Worm (Caenorhabditis elegans) whole organism, young adult: ENCODE data around the gene xpo-3.

Experiments used
- B0336.3 ChIP-seq: fragments of 200-800 bp; sonication (Bioruptor generic); IDR thresholded peaks from 2 replicates; pipeline ENCODE4 v1.3.6; 2022; ENCODE audit warnings: missing genetic modification characterization, missing compliant biosample characterization
- F10E7.11 ChIP-seq: sonication (generic microtip); optimal IDR thresholded peaks from 2 replicates; lab custom pipeline; 2017; ENCODE audit warnings: mild to moderate bottlenecking, missing genetic modification characterization, moderate library complexity, missing compliant biosample characterization
- F37B4.10 ChIP-seq: fragments of 200-800 bp; sonication (Bioruptor generic); IDR thresholded peaks from 2 replicates; pipeline ENCODE4 v1.3.6; 2022; ENCODE audit warnings: missing genetic modification characterization, missing compliant biosample characterization
- F55B11.4 ChIP-seq: sonication (generic microtip); optimal IDR thresholded peaks from 2 replicates; lab custom pipeline; 2016; ENCODE audit warnings: missing compliant biosample characterization, missing genetic modification characterization, borderline replicate concordance; ENCODE audit not compliant: insufficient read depth
- T07F8.4 ChIP-seq: sonication (generic microtip); optimal IDR thresholded peaks from 2 replicates; lab custom pipeline; 2016; ENCODE audit warnings: mild to moderate bottlenecking, missing genetic modification characterization, moderate library complexity, missing compliant biosample characterization
- Y67H2A.10 ChIP-seq: fragments of 200-800 bp; sonication (Bioruptor generic); conservative IDR thresholded peaks from 2 replicates; pipeline ENCODE4 v1.3.6; 2022; ENCODE audit warnings: missing genetic modification reagents, missing genetic modification characterization, missing compliant biosample characterization
- Y79H2A.3 ChIP-seq: fragments of 200-800 bp; sonication (Bioruptor generic); conservative IDR thresholded peaks from 2 replicates; pipeline ENCODE4 v1.3.6; 2022; ENCODE audit warnings: missing genetic modification reagents, missing genetic modification characterization, missing compliant biosample characterization
- aptf-2 ChIP-seq: fragments of 200-800 bp; sonication (Bioruptor generic); conservative IDR thresholded peaks from 2 replicates; pipeline ENCODE4 v1.3.6; 2022; ENCODE audit warnings: missing genetic modification reagents, missing genetic modification characterization, missing compliant biosample characterization
- attf-3 ChIP-seq: fragments of 200-800 bp; sonication (Bioruptor generic); conservative IDR thresholded peaks from 2 replicates; pipeline ENCODE4 v1.3.6; 2022; ENCODE audit warnings: missing genetic modification reagents, missing genetic modification characterization, missing compliant biosample characterization
- attf-5 ChIP-seq: fragments of 200-800 bp; sonication (Bioruptor generic); optimal IDR thresholded peaks from 2 replicates; lab custom pipeline; 2018; ENCODE audit warnings: mild to moderate bottlenecking, missing genetic modification characterization, missing compliant biosample characterization
- attf-6 ChIP-seq: fragments of 200-800 bp; sonication (Bioruptor generic); IDR thresholded peaks from 2 replicates; pipeline ENCODE4 v1.3.6; 2022; ENCODE audit warnings: missing genetic modification reagents, missing genetic modification characterization, missing compliant biosample characterization
- ccch-3 ChIP-seq: fragments of 200-800 bp; sonication (Bioruptor generic); optimal IDR thresholded peaks from 2 replicates; lab custom pipeline; 2018; ENCODE audit warnings: mild to moderate bottlenecking, missing genetic modification characterization, missing compliant biosample characterization
- cebp-2 ChIP-seq: fragments of 200-800 bp; sonication (Bioruptor generic); IDR thresholded peaks from 2 replicates; pipeline ENCODE4 v1.3.6; 2022; ENCODE audit warnings: missing genetic modification characterization, missing compliant biosample characterization
- ceh-91 ChIP-seq: fragments of 200-800 bp; sonication (Bioruptor generic); IDR thresholded peaks from 2 replicates; pipeline ENCODE4 v1.3.6; 2022; ENCODE audit warnings: missing genetic modification reagents, missing genetic modification characterization, missing compliant biosample characterization
- dpff-1 ChIP-seq: sonication (generic microtip); optimal IDR thresholded peaks from 2 replicates; lab custom pipeline; 2017; ENCODE audit warnings: mild to moderate bottlenecking, missing genetic modification characterization, missing compliant biosample characterization
- dpl-1 ChIP-seq: fragments of 150-350 bp; optimal IDR thresholded peaks from 2 replicates; lab custom pipeline; 2014; ENCODE audit warnings: missing biosample characterization, missing genetic modification reagents, missing genetic modification characterization
- egl-44 ChIP-seq: fragments of 200-800 bp; sonication (Bioruptor generic); IDR thresholded peaks from 2 replicates; pipeline ENCODE4 v1.3.6; 2022; ENCODE audit warnings: missing genetic modification reagents, missing genetic modification characterization, missing compliant biosample characterization
- egrh-3 ChIP-seq: fragments of 200-800 bp; sonication (Bioruptor generic); IDR thresholded peaks from 2 replicates; pipeline ENCODE4 v1.3.6; 2022; ENCODE audit warnings: missing genetic modification reagents, missing genetic modification characterization, missing compliant biosample characterization
- ekl-4 ChIP-seq: fragments of 200-800 bp; sonication (Bioruptor generic); IDR thresholded peaks from 2 replicates; pipeline ENCODE4 v1.3.6; 2022; ENCODE audit warnings: missing genetic modification reagents, missing genetic modification characterization, missing compliant biosample characterization
- ets-4 ChIP-seq: fragments of 200-800 bp; sonication (Bioruptor generic); optimal IDR thresholded peaks from 2 replicates; lab custom pipeline; 2018; ENCODE audit warnings: mild to moderate bottlenecking, missing genetic modification characterization, missing compliant biosample characterization
- gei-17 ChIP-seq: fragments of 200-800 bp; sonication (Bioruptor generic); optimal IDR thresholded peaks from 2 replicates; lab custom pipeline; 2018; ENCODE audit warnings: mild to moderate bottlenecking, missing genetic modification characterization, missing compliant biosample characterization
- hlh-12 ChIP-seq: sonication (generic microtip); optimal IDR thresholded peaks from 2 replicates; lab custom pipeline; 2016; ENCODE audit warnings: missing genetic modification characterization, missing compliant biosample characterization
- hlh-26 ChIP-seq: fragments of 200-800 bp; sonication (Bioruptor generic); conservative IDR thresholded peaks from 2 replicates; pipeline ENCODE4 v1.3.6; 2022; ENCODE audit warnings: missing genetic modification reagents, missing genetic modification characterization, missing compliant biosample characterization
- hmg-20 ChIP-seq: fragments of 200-800 bp; sonication (Bioruptor generic); IDR thresholded peaks from 2 replicates; pipeline ENCODE4 v1.3.6; 2022; ENCODE audit warnings: missing genetic modification reagents, missing genetic modification characterization, missing compliant biosample characterization
- lag-1 ChIP-seq: fragments of 200-800 bp; sonication (Bioruptor generic); IDR thresholded peaks from 2 replicates; pipeline ENCODE4 v1.3.6; 2022; ENCODE audit warnings: missing genetic modification reagents, missing genetic modification characterization, missing compliant biosample characterization
- let-526 ChIP-seq: fragments of 200-800 bp; sonication (Bioruptor generic); IDR thresholded peaks from 2 replicates; pipeline ENCODE4 v1.3.6; 2022; ENCODE audit warnings: missing genetic modification reagents, missing genetic modification characterization, missing compliant biosample characterization
- lin-26 ChIP-seq: fragments of 200-800 bp; sonication (Bioruptor generic); IDR thresholded peaks from 2 replicates; pipeline ENCODE4 v1.3.6; 2022; ENCODE audit warnings: missing genetic modification reagents, missing genetic modification characterization, missing compliant biosample characterization
- lin-35 ChIP-seq, 3 experiments: fragments of 150-350 bp in 2 of 3; sonication (generic microtip) in 1 of 3; optimal IDR thresholded peaks; 2 replicates each; lab custom pipeline; 2014 to 2018; ENCODE audit warnings: missing biosample characterization in 3 of 3, missing genetic modification characterization in 3 of 3, missing genetic modification reagents in 3 of 3
- lin-40 ChIP-seq: sonication (generic microtip); optimal IDR thresholded peaks from 2 replicates; lab custom pipeline; 2016; ENCODE audit warnings: missing genetic modification characterization, mild to moderate bottlenecking, missing compliant biosample characterization, missing genotype, missing genetic modification reagents
- lin-54 ChIP-seq: fragments of 200-800 bp; sonication (Bioruptor generic); optimal IDR thresholded peaks from 2 replicates; lab custom pipeline; 2018; ENCODE audit warnings: mild to moderate bottlenecking, missing genetic modification characterization, missing compliant biosample characterization
- lir-1 ChIP-seq: fragments of 200-800 bp; sonication (Bioruptor generic); conservative IDR thresholded peaks from 2 replicates; pipeline ENCODE4 v1.3.6; 2022; ENCODE audit warnings: missing genetic modification reagents, missing genetic modification characterization, missing compliant biosample characterization
- lsy-27 ChIP-seq: sonication (generic microtip); optimal IDR thresholded peaks from 2 replicates; lab custom pipeline; 2017; ENCODE audit warnings: missing genetic modification characterization, mild to moderate bottlenecking, missing compliant biosample characterization, antibody characterized with exemption, missing genotype, borderline replicate concordance; ENCODE audit not compliant: insufficient read depth
- madf-10 ChIP-seq: sonication (generic microtip); optimal IDR thresholded peaks from 2 replicates; lab custom pipeline; 2016; ENCODE audit warnings: mild to moderate bottlenecking, missing genetic modification characterization, missing compliant biosample characterization
- madf-8 ChIP-seq: fragments of 200-800 bp; sonication (Bioruptor generic); conservative IDR thresholded peaks from 2 replicates; pipeline ENCODE4 v1.3.6; 2022; ENCODE audit warnings: missing genetic modification reagents, missing genetic modification characterization, missing compliant biosample characterization
- mel-28 ChIP-seq: sonication (generic microtip); optimal IDR thresholded peaks from 2 replicates; lab custom pipeline; 2016; ENCODE audit warnings: borderline replicate concordance, mild to moderate bottlenecking, missing genetic modification characterization, missing compliant biosample characterization
- mes-4 ChIP-seq: sonication (generic microtip); optimal IDR thresholded peaks from 2 replicates; lab custom pipeline; 2016; ENCODE audit warnings: missing genotype, missing genetic modification characterization, missing compliant biosample characterization
- nfya-2 ChIP-seq: fragments of 200-800 bp; sonication (Bioruptor generic); IDR thresholded peaks from 2 replicates; pipeline ENCODE4 v1.3.6; 2022; ENCODE audit warnings: missing genetic modification reagents, missing genetic modification characterization, missing compliant biosample characterization
- nhr-80 ChIP-seq: sonication (generic microtip); optimal IDR thresholded peaks from 2 replicates; lab custom pipeline; 2016; ENCODE audit warnings: missing genetic modification characterization, missing compliant biosample characterization
- nhr-90 ChIP-seq: sonication (generic microtip); optimal IDR thresholded peaks from 2 replicates; lab custom pipeline; 2016; ENCODE audit warnings: missing genotype, mild to moderate bottlenecking, missing genetic modification characterization, missing compliant biosample characterization
- pha-4 ChIP-seq: fragments of 150-350 bp; sonication (generic microtip); optimal IDR thresholded peaks from 2 replicates; lab custom pipeline; 2014; ENCODE audit warnings: missing biosample characterization, missing genetic modification reagents, missing genetic modification characterization
- snpc-1.1 ChIP-seq: sonication (generic microtip); optimal IDR thresholded peaks from 2 replicates; lab custom pipeline; 2017; ENCODE audit warnings: missing genetic modification characterization, mild to moderate bottlenecking, missing compliant biosample characterization, antibody characterized with exemption, moderate library complexity, missing genotype, missing genetic modification reagents; ENCODE audit not compliant: insufficient read depth
- snpc-4 ChIP-seq, 5 experiments: fragments of 150-350 bp in 1 of 5; sonication (generic microtip) in 4 of 5; optimal IDR thresholded peaks; 2 replicates each; lab custom pipeline; 2014 to 2018; ENCODE audit warnings: missing genetic modification characterization in 5 of 5, missing biosample characterization in 3 of 5, antibody characterized with exemption in 2 of 5, mild to moderate bottlenecking in 2 of 5, missing compliant biosample characterization in 2 of 5, missing genotype in 2 of 5, moderate library complexity in 2 of 5, missing genetic modification reagents in 1 of 5
- tbx-9 ChIP-seq: sonication (generic microtip); optimal IDR thresholded peaks from 2 replicates; lab custom pipeline; 2016; ENCODE audit warnings: borderline replicate concordance, missing genetic modification characterization, inconsistent platforms, missing compliant biosample characterization
- unc-62 ChIP-seq: fragments of 150-350 bp; optimal IDR thresholded peaks from 2 replicates; lab custom pipeline; 2014; ENCODE audit warnings: missing biosample characterization, missing genetic modification reagents, missing genetic modification characterization
- zfh-2 ChIP-seq: fragments of 200-800 bp; sonication (Bioruptor generic); conservative IDR thresholded peaks from 2 replicates; pipeline ENCODE4 v1.3.6; 2022; ENCODE audit warnings: missing genetic modification reagents, missing genetic modification characterization, missing compliant biosample characterization
- ztf-18 ChIP-seq: sonication (generic microtip); optimal IDR thresholded peaks from 2 replicates; lab custom pipeline; 2016; ENCODE audit warnings: missing genotype, mild to moderate bottlenecking, missing genetic modification characterization, missing compliant biosample characterization
- ztf-28 ChIP-seq: fragments of 200-800 bp; sonication (Bioruptor generic); IDR thresholded peaks from 2 replicates; pipeline ENCODE4 v1.3.6; 2022; ENCODE audit warnings: missing genetic modification reagents, missing genetic modification characterization, missing compliant biosample characterization
- ztf-3 ChIP-seq: fragments of 200-800 bp; sonication (Bioruptor generic); optimal IDR thresholded peaks from 2 replicates; lab custom pipeline; 2018; ENCODE audit warnings: mild to moderate bottlenecking, missing genetic modification characterization, missing compliant biosample characterization

Gene xpo-3

ce11 chrIV:7961889-7962342 lies 38.1 kb upstream of the xpo-3 start (continued):
- TF ChIP-seq hlh-12 (tag; lab: Kevin White, UChicago) (no peak), gei-17 (GFP tag; lab: Kevin White, UChicago) (no peak), Y67H2A.10 (GFP tag; lab: Robert Waterston, UW) (no peak), mel-28 (no peak), attf-5 (no peak), unc-62 (GFP tag; lab: Kevin White, UChicago) (no peak), snpc-1.1 (tag; lab: Kevin White, UChicago) (peak; percentile 60), zfh-2 (GFP tag; lab: Robert Waterston, UW) (no peak), F55B11.4 (no peak), dpl-1 (GFP tag; lab: Kevin White, UChicago) (no peak), B0336.3 (peak; percentile 94), F10E7.11 (tag; lab: Kevin White, UChicago) (peak; percentile 65), nhr-80 (tag; lab: Kevin White, UChicago) (no peak), attf-3 (GFP tag; lab: Robert Waterston, UW) (no peak), egrh-3 (GFP tag; lab: Robert Waterston, UW) (no peak), pha-4 (tag; lab: Kevin White, UChicago) (no peak), ekl-4 (peak; percentile 86), ztf-18 (peak; percentile 47), aptf-2 (GFP tag; lab: Robert Waterston, UW) (no peak), ztf-3 (no peak), snpc-4 (GFP tag; optimal IDR thresholded peaks at IDR 0.05; lab: Kevin White, UChicago) (peak; percentile 11), snpc-4 (tag; optimal IDR thresholded peaks at IDR 0.05; lab: Kevin White, UChicago) (peak in 1 of 4 experiments; percentile 47), lin-54 (GFP tag; lab: Kevin White, UChicago) (peak; percentile 45), lin-26 (GFP tag; lab: Robert Waterston, UW) (peak; percentile 68), hlh-26 (GFP tag; lab: Robert Waterston, UW) (no peak), hmg-20 (GFP tag; lab: Robert Waterston, UW) (no peak), lag-1 (GFP tag; lab: Robert Waterston, UW) (no peak), egl-44 (GFP tag; lab: Robert Waterston, UW) (0 out of 2 replicates have a peak, but pooled peaks have one; percentile 28), dpff-1 (tag; lab: Kevin White, UChicago) (peak; percentile 79), lin-40 (tag; lab: Kevin White, UChicago) (no peak), F37B4.10 (no peak), ets-4 (no peak), madf-10 (tag; lab: Kevin White, UChicago) (no peak), ccch-3 (no peak), nfya-2 (0 out of 2 replicates have a peak, but pooled peaks have one; percentile 21), cebp-2 (GFP tag; lab: Robert Waterston, UW) (no peak), Y79H2A.3 (GFP tag; lab: Robert Waterston, UW) (no peak), ceh-91 (GFP tag; lab: Robert Waterston, UW) (no peak), lsy-27 (tag; lab: Kevin White, UChicago) (no peak), attf-6 (GFP tag; lab: Robert Waterston, UW) (peak; percentile 75), tbx-9 (tag; lab: Kevin White, UChicago) (peak; percentile 28), mes-4 (tag; lab: Kevin White, UChicago) (peak; percentile 44), ztf-28 (GFP tag; lab: Robert Waterston, UW) (no peak), let-526 (GFP tag; lab: Robert Waterston, UW) (no peak), lin-35 (GFP tag; optimal IDR thresholded peaks at IDR 0.05; lab: Kevin White, UChicago) (peak in 1 of 3 experiments; percentile 16), T07F8.4 (tag; lab: Kevin White, UChicago) (peak; percentile 20), lir-1 (no peak), nhr-90 (tag; lab: Kevin White, UChicago) (no peak), madf-8 (GFP tag; lab: Robert Waterston, UW) (no peak)
